Fruit fly (Drosophila melanogaster) whole organism, embryonic: ENCODE data around the gene JMJD5.

Source experiments
- Atf3 ChIP-seq: fragments of 200-800 bp; sonication (Bioruptor generic); optimal IDR thresholded peaks from 3 replicates; lab custom pipeline; 2016; ENCODE audit warnings: missing biosample characterization, missing genetic modification characterization
- Bgb ChIP-seq: fragments of 200-800 bp; sonication (Bioruptor generic); IDR thresholded peaks from 2 replicates; pipeline ENCODE4 v1.3.6; 2022; ENCODE audit warnings: missing biosample characterization, missing genetic modification characterization; ENCODE audit not compliant: partially characterized antibody
- CG10654 ChIP-seq: fragments of 200-800 bp; sonication (Bioruptor generic); optimal IDR thresholded peaks from 2 replicates; lab custom pipeline; 2016; ENCODE audit warnings: missing biosample characterization, missing genetic modification characterization
- CG11247 ChIP-seq: fragments of 200-800 bp; sonication (Bioruptor generic); IDR thresholded peaks from 2 replicates; pipeline ENCODE4 v1.3.6; 2022; ENCODE audit warnings: missing biosample characterization, missing genetic modification characterization
- CG12769 ChIP-seq: fragments of 200-800 bp; sonication (Bioruptor generic); optimal IDR thresholded peaks from 2 replicates; lab custom pipeline; 2019; ENCODE audit warnings: missing biosample characterization, mild to moderate bottlenecking, missing genetic modification characterization, moderate library complexity
- CG13287 ChIP-seq: fragments of 200-800 bp; sonication (Bioruptor generic); IDR thresholded peaks from 2 replicates; pipeline ENCODE4 v1.3.6; 2022; ENCODE audit warnings: missing biosample characterization, missing genetic modification characterization; ENCODE audit not compliant: partially characterized antibody
- CG13775 ChIP-seq: fragments of 200-800 bp; sonication (Bioruptor generic); optimal IDR thresholded peaks from 3 replicates; lab custom pipeline; 2017; ENCODE audit warnings: missing biosample characterization, mild to moderate bottlenecking, missing genetic modification characterization
- CG16863 ChIP-seq: fragments of 200-800 bp; sonication (Bioruptor generic); optimal IDR thresholded peaks from 3 replicates; lab custom pipeline; 2016; ENCODE audit warnings: missing biosample characterization, missing genetic modification characterization
- CG2678 ChIP-seq: fragments of 200-800 bp; sonication (Bioruptor generic); optimal IDR thresholded peaks from 3 replicates; lab custom pipeline; 2019; ENCODE audit warnings: missing biosample characterization, mild to moderate bottlenecking, missing genetic modification characterization, moderate library complexity
- CG33557 ChIP-seq: fragments of 200-800 bp; sonication (Bioruptor generic); optimal IDR thresholded peaks from 2 replicates; lab custom pipeline; 2019; ENCODE audit warnings: missing biosample characterization, mild to moderate bottlenecking, missing genetic modification characterization, moderate library complexity
- CG7745 ChIP-seq: fragments of 200-800 bp; sonication (Bioruptor generic); optimal IDR thresholded peaks from 2 replicates; lab custom pipeline; 2018; ENCODE audit warnings: missing biosample characterization, mild to moderate bottlenecking, missing genetic modification characterization, moderate library complexity
- Chrac-16 ChIP-seq: fragments of 200-800 bp; sonication (Bioruptor generic); optimal IDR thresholded peaks from 3 replicates; lab custom pipeline; 2016; ENCODE audit warnings: missing biosample characterization, missing genetic modification characterization
- D19B ChIP-seq: fragments of 200-800 bp; sonication (Bioruptor generic); optimal IDR thresholded peaks from 2 replicates; lab custom pipeline; 2017; ENCODE audit warnings: missing biosample characterization, mild to moderate bottlenecking, missing genetic modification characterization
- Deaf1 ChIP-seq: fragments of 200-800 bp; optimal IDR thresholded peaks from 3 replicates; lab custom pipeline; 2019; ENCODE audit warnings: missing biosample characterization, mild to moderate bottlenecking, missing genetic modification characterization, moderate library complexity
- Dip2 ChIP-seq: fragments of 200-800 bp; sonication (Bioruptor generic); IDR thresholded peaks from 2 replicates; pipeline ENCODE4 v1.3.6; 2022; ENCODE audit warnings: missing biosample characterization, missing genetic modification characterization
- Dip3 ChIP-seq: fragments of 200-800 bp; sonication (Bioruptor generic); optimal IDR thresholded peaks from 3 replicates; lab custom pipeline; 2016; ENCODE audit warnings: missing biosample characterization, missing genetic modification characterization
- Fer2 ChIP-seq: fragments of 200-800 bp; sonication (Bioruptor generic); optimal IDR thresholded peaks from 2 replicates; lab custom pipeline; 2018; ENCODE audit warnings: missing biosample characterization, mild to moderate bottlenecking, missing genetic modification characterization, moderate library complexity
- Gug ChIP-seq: fragments of 200-800 bp; sonication (Bioruptor generic); IDR thresholded peaks from 4 replicates; pipeline ENCODE4 v1.3.6; 2022; ENCODE audit warnings: missing biosample characterization, missing genetic modification characterization
- Kr ChIP-seq: fragments of 200-800 bp; sonication (Bioruptor generic); optimal IDR thresholded peaks from 2 replicates; lab custom pipeline; 2017; ENCODE audit warnings: missing biosample characterization, mild to moderate bottlenecking, missing genetic modification characterization
- Myb ChIP-seq: fragments of 200-800 bp; sonication (Bioruptor generic); optimal IDR thresholded peaks from 2 replicates; lab custom pipeline; 2016; ENCODE audit warnings: missing biosample characterization, missing genetic modification characterization
- NC2α ChIP-seq: fragments of 200-800 bp; sonication (Bioruptor generic); optimal IDR thresholded peaks from 2 replicates; lab custom pipeline; 2016; ENCODE audit warnings: missing biosample characterization, missing genetic modification characterization
- NFAT ChIP-seq: fragments of 200-800 bp; sonication (Bioruptor generic); IDR thresholded peaks from 2 replicates; pipeline ENCODE4 v1.3.6; 2022; ENCODE audit warnings: missing biosample characterization, missing genetic modification characterization
- Nf-YB ChIP-seq: fragments of 200-800 bp; sonication (Bioruptor generic); optimal IDR thresholded peaks from 3 replicates; lab custom pipeline; 2019; ENCODE audit warnings: missing biosample characterization, mild to moderate bottlenecking, missing genetic modification characterization, moderate library complexity
- Ptx1 ChIP-seq: fragments of 200-800 bp; sonication (Bioruptor generic); IDR thresholded peaks from 2 replicates; pipeline ENCODE4 v1.3.6; 2022; ENCODE audit warnings: missing biosample characterization, missing genetic modification characterization
- Scr ChIP-seq: fragments of 200-800 bp; sonication (Bioruptor generic); IDR thresholded peaks from 2 replicates; pipeline ENCODE4 v1.3.6; 2022; ENCODE audit warnings: missing biosample characterization, missing genetic modification characterization; ENCODE audit not compliant: partially characterized antibody
- Sin3A ChIP-seq: fragments of >200 bp; optimal IDR thresholded peaks from 2 replicates; lab custom pipeline; 2018
- Spps ChIP-seq: fragments of 200-800 bp; sonication (Bioruptor generic); optimal IDR thresholded peaks from 2 replicates; lab custom pipeline; 2018; ENCODE audit warnings: missing biosample characterization, mild to moderate bottlenecking, missing genetic modification characterization
- amos ChIP-seq: fragments of 200-800 bp; sonication (Bioruptor generic); IDR thresholded peaks from 2 replicates; pipeline ENCODE4 v1.3.6; 2022; ENCODE audit warnings: missing biosample characterization, missing genetic modification characterization; ENCODE audit not compliant: partially characterized antibody
- ap ChIP-seq: fragments of 200-800 bp; sonication (Bioruptor generic); IDR thresholded peaks from 2 replicates; pipeline ENCODE4 v1.3.6; 2022; ENCODE audit warnings: missing biosample characterization, missing genetic modification characterization
- bbx ChIP-seq: fragments of 200-800 bp; sonication (Bioruptor generic); IDR thresholded peaks from 2 replicates; pipeline ENCODE4 v1.3.6; 2022; ENCODE audit warnings: missing biosample characterization, missing genetic modification characterization; ENCODE audit not compliant: partially characterized antibody
- bowl ChIP-seq: fragments of 200-800 bp; sonication (Bioruptor generic); IDR thresholded peaks from 2 replicates; pipeline ENCODE4 v1.3.6; 2022; ENCODE audit warnings: missing biosample characterization, missing genetic modification characterization
- cad ChIP-seq: fragments of >200 bp; optimal IDR thresholded peaks from 2 replicates; lab custom pipeline; 2017; ENCODE audit warnings: missing biosample characterization, missing genetic modification characterization
- dm ChIP-seq: fragments of 200-800 bp; sonication (Bioruptor generic); optimal IDR thresholded peaks from 3 replicates; lab custom pipeline; 2016; ENCODE audit warnings: missing biosample characterization, missing genetic modification characterization
- eyg ChIP-seq: fragments of 200-800 bp; sonication (Bioruptor generic); optimal IDR thresholded peaks from 3 replicates; lab custom pipeline; 2016; ENCODE audit warnings: missing biosample characterization, missing genetic modification characterization
- gcm2 ChIP-seq: fragments of 200-800 bp; sonication (Bioruptor generic); optimal IDR thresholded peaks from 2 replicates; lab custom pipeline; 2016; ENCODE audit warnings: missing biosample characterization, missing genetic modification characterization
- hb ChIP-seq: fragments of 200-800 bp; sonication (Bioruptor generic); IDR thresholded peaks from 3 replicates; pipeline ENCODE4 v1.3.6; 2022; ENCODE audit warnings: missing biosample characterization, missing genetic modification characterization; ENCODE audit not compliant: partially characterized antibody
- lilli ChIP-seq: fragments of 200-800 bp; sonication (Bioruptor generic); optimal IDR thresholded peaks from 3 replicates; lab custom pipeline; 2016; ENCODE audit warnings: missing biosample characterization, missing genetic modification characterization
- lola ChIP-seq, 3 experiments: fragments of >200 bp in 2 of 3; fragments of 200-800 bp in 1 of 3; sonication (Bioruptor generic) in 1 of 3; optimal IDR thresholded peaks; 2 replicates each; lab custom pipeline; 2017 to 2019; ENCODE audit warnings: missing biosample characterization in 3 of 3, missing genetic modification characterization in 3 of 3, mild to moderate bottlenecking in 1 of 3, moderate library complexity in 1 of 3
- lov ChIP-seq, 2 experiments: fragments of 200-800 bp in 1 of 2; fragments of >200 bp in 1 of 2; sonication (Bioruptor generic) in 1 of 2; IDR thresholded peaks in 1 of 2; optimal IDR thresholded peaks in 1 of 2; 2 replicates in 1 of 2; 3 replicates in 1 of 2; pipeline versions ENCODE4 v1.3.6 to Lab custom; 2017 to 2022; ENCODE audit warnings: missing biosample characterization in 1 of 2, missing genetic modification characterization in 1 of 2
- pan ChIP-seq, 4 experiments: fragments of >200 bp in 3 of 4; fragments of 200-800 bp in 1 of 4; sonication (Bioruptor generic) in 1 of 4; optimal IDR thresholded peaks in 3 of 4; IDR thresholded peaks in 1 of 4; 2 replicates each; pipeline versions ENCODE4 v1.3.6 to Lab custom; 2017 to 2022; ENCODE audit warnings: missing biosample characterization in 2 of 4, missing genetic modification characterization in 2 of 4, mixed read lengths in 1 of 4
- pzg ChIP-seq: fragments of 200-800 bp; sonication (Bioruptor generic); optimal IDR thresholded peaks from 3 replicates; lab custom pipeline; 2018; ENCODE audit warnings: missing biosample characterization, mild to moderate bottlenecking, missing genetic modification characterization, moderate library complexity
- repo ChIP-seq: fragments of 200-800 bp; sonication (Bioruptor generic); optimal IDR thresholded peaks from 2 replicates; lab custom pipeline; 2016; ENCODE audit warnings: missing biosample characterization, missing genetic modification characterization
- sim ChIP-seq: fragments of 200-800 bp; sonication (Bioruptor generic); IDR thresholded peaks from 2 replicates; pipeline ENCODE4 v1.3.6; 2022; ENCODE audit warnings: missing biosample characterization, missing genetic modification characterization
- slp2 ChIP-seq: fragments of 200-800 bp; sonication (Bioruptor generic); optimal IDR thresholded peaks from 2 replicates; lab custom pipeline; 2016; ENCODE audit warnings: missing biosample characterization, missing genetic modification characterization
- ssp ChIP-seq: fragments of 200-800 bp; sonication (Bioruptor generic); IDR thresholded peaks from 2 replicates; pipeline ENCODE4 v1.3.6; 2022; ENCODE audit warnings: missing biosample characterization, missing genetic modification characterization
- tll ChIP-seq, 2 experiments: fragments of 200-800 bp in 1 of 2; fragments of >200 bp in 1 of 2; sonication (Bioruptor generic) in 1 of 2; optimal IDR thresholded peaks; 2 replicates each; lab custom pipeline; 2017 to 2019; ENCODE audit warnings: missing biosample characterization in 2 of 2, missing genetic modification characterization in 2 of 2, mild to moderate bottlenecking in 1 of 2, moderate library complexity in 1 of 2
- ttk ChIP-seq: fragments of 200-800 bp; sonication (Bioruptor generic); IDR thresholded peaks from 2 replicates; pipeline ENCODE4 v2.1.2; 2022; ENCODE audit warnings: missing biosample characterization, missing genetic modification characterization
- vnd ChIP-seq: fragments of 200-800 bp; sonication (Bioruptor generic); IDR thresholded peaks from 3 replicates; pipeline ENCODE4 v1.3.6; 2022; ENCODE audit warnings: missing biosample characterization, missing genetic modification characterization; ENCODE audit not compliant: partially characterized antibody
- wdn ChIP-seq: fragments of 200-800 bp; sonication (Bioruptor generic); IDR thresholded peaks from 2 replicates; pipeline ENCODE4 v1.3.6; 2022; ENCODE audit warnings: missing biosample characterization, missing genetic modification characterization

Gene JMJD5

dm6 chr3L:819297-819886, 21.8 kb downstream of the JMJD5 start (continued):
- TF ChIP-seq vnd (GFP tag; lab: Robert Waterston, UW) (no peak), hb (no peak), repo (GFP tag; lab: Kevin White, UChicago) (peak; percentile 84), Ptx1 (peak; percentile 96), ttk (peak; percentile 95), NFAT (GFP tag; lab: Robert Waterston, UW) (peak; percentile 93), ssp (GFP tag; lab: Robert Waterston, UW) (peak; percentile 82), Dip2 (GFP tag; lab: Robert Waterston, UW) (peak; percentile 53; the same call in 1 of the 2 replicates), ap (GFP tag; lab: Robert Waterston, UW) (peak; percentile 92), CG7745 (tag; lab: Kevin White, UChicago) (no peak), Chrac-16 (GFP tag; lab: Kevin White, UChicago) (peak; percentile 73), Bgb (GFP tag; lab: Robert Waterston, UW) (no peak), Kr (GFP tag; lab: Kevin White, UChicago) (no peak), CG10654 (GFP tag; lab: Kevin White, UChicago) (peak; percentile 84), Myb (peak; percentile 69), CG2678 (peak; percentile 90), tll (GFP tag; optimal IDR thresholded peaks at IDR 0.05; lab: Kevin White, UChicago) (no peak), CG33557 (no peak), cad (no peak), eyg (GFP tag; lab: Kevin White, UChicago) (peak; percentile 84), slp2 (GFP tag; lab: Kevin White, UChicago) (peak; percentile 84), bbx (GFP tag; lab: Robert Waterston, UW) (no peak), wdn (GFP tag; lab: Robert Waterston, UW) (peak; percentile 81), gcm2 (GFP tag; lab: Kevin White, UChicago) (peak; percentile 89), dm (GFP tag; lab: Kevin White, UChicago) (peak; percentile 79), lola (GFP tag; optimal IDR thresholded peaks at IDR 0.05; lab: Kevin White, UChicago) (peak in 1 of 3 experiments; percentile 59), Gug (peak; percentile 94), CG11247 (GFP tag; lab: Robert Waterston, UW) (peak; percentile 91), D19B (GFP tag; lab: Kevin White, UChicago) (peak; percentile 51), Dip3 (GFP tag; lab: Kevin White, UChicago) (peak; percentile 81), Deaf1 (tag; lab: Kevin White, UChicago) (peak; percentile 48), CG13775 (GFP tag; lab: Kevin White, UChicago) (peak; percentile 56), Fer2 (tag; lab: Kevin White, UChicago) (peak; percentile 67), NC2α (peak; percentile 62), Atf3 (GFP tag; lab: Kevin White, UChicago) (peak; percentile 78), lov (optimal IDR thresholded peaks at IDR 0.05; lab: Kevin White, UChicago) (no peak), lov (GFP tag; IDR thresholded peaks at IDR 0.05; lab: Robert Waterston, UW) (peak; percentile 93), bowl (GFP tag; lab: Robert Waterston, UW) (peak; percentile 89), pzg (GFP tag; lab: Kevin White, UChicago) (no peak), pan (optimal IDR thresholded peaks at IDR 0.05; lab: Kevin White, UChicago) (no peak), pan (GFP tag; optimal IDR thresholded peaks at IDR 0.05 in 1 of 2, IDR thresholded peaks at IDR 0.05 in 1 of 2) (peak in 1 of 2 experiments; percentile 95), Spps (peak; percentile 45), CG12769 (tag; lab: Kevin White, UChicago) (peak; percentile 96), lilli (GFP tag; lab: Kevin White, UChicago) (peak; percentile 88), Nf-YB (peak; percentile 56), CG16863 (GFP tag; lab: Kevin White, UChicago) (peak; percentile 85), amos (no peak), sim (GFP tag; lab: Robert Waterston, UW) (peak; percentile 83), Scr (GFP tag; lab: Robert Waterston, UW) (no peak), CG13287 (GFP tag; lab: Robert Waterston, UW) (no peak; the same call in 1 of the 2 replicates), Sin3A (lab: Kevin White, UChicago) (no peak)
